Worm (Caenorhabditis elegans) whole organism, L2 larva: ENCODE data around the gene lido-9.
"Not testable (repeated sequence)": the region's sequence is repeated elsewhere in the genome, so short reads cannot be mapped to it uniquely, and the experiment has no call there.

Experiments used
- C34F6.9 ChIP-seq: fragments of 150-350 bp; optimal IDR thresholded peaks from 2 replicates; lab custom pipeline; 2014; ENCODE audit warnings: missing biosample characterization, missing genetic modification characterization
- F13H6.1 ChIP-seq: sonication (generic microtip); optimal IDR thresholded peaks from 2 replicates; lab custom pipeline; 2016; ENCODE audit warnings: missing genetic modification characterization, missing compliant biosample characterization
- R02D3.7 ChIP-seq: fragments of 150-350 bp; optimal IDR thresholded peaks from 2 replicates; lab custom pipeline; 2014; ENCODE audit warnings: missing biosample characterization, missing genetic modification characterization
- ZK546.5 ChIP-seq: sonication (generic microtip); optimal IDR thresholded peaks from 2 replicates; lab custom pipeline; 2017; ENCODE audit warnings: missing biosample characterization, missing genetic modification characterization
- alr-1 ChIP-seq: fragments of 150-350 bp; optimal IDR thresholded peaks from 2 replicates; lab custom pipeline; 2014; ENCODE audit warnings: missing biosample characterization, missing genetic modification characterization
- aly-2 ChIP-seq: fragments of 150-350 bp; optimal IDR thresholded peaks from 2 replicates; lab custom pipeline; 2014; ENCODE audit warnings: missing biosample characterization, missing genetic modification characterization
- ama-1 ChIP-seq: fragments of 150-350 bp; optimal IDR thresholded peaks from 2 replicates; lab custom pipeline; 2018; ENCODE audit warnings: inconsistent platforms
- blmp-1 ChIP-seq: sonication (generic microtip); optimal IDR thresholded peaks from 2 replicates; lab custom pipeline; 2017; ENCODE audit warnings: missing genetic modification characterization, mild to moderate bottlenecking, missing compliant biosample characterization, antibody characterized with exemption, moderate library complexity; ENCODE audit not compliant: insufficient read depth
- ceh-16 ChIP-seq: fragments of 150-350 bp; optimal IDR thresholded peaks from 2 replicates; lab custom pipeline; 2014; ENCODE audit warnings: missing biosample characterization, missing genetic modification characterization
- crh-2 ChIP-seq: sonication (generic microtip); optimal IDR thresholded peaks from 2 replicates; lab custom pipeline; 2017; ENCODE audit warnings: missing biosample characterization, missing genetic modification characterization
- dmd-4 ChIP-seq: sonication (generic microtip); optimal IDR thresholded peaks from 2 replicates; lab custom pipeline; 2017; ENCODE audit warnings: missing biosample characterization, missing genetic modification characterization
- elt-1 ChIP-seq: fragments of 150-350 bp; optimal IDR thresholded peaks from 2 replicates; lab custom pipeline; 2014; ENCODE audit warnings: missing biosample characterization, missing genetic modification characterization
- elt-3 ChIP-seq: sonication (generic microtip); optimal IDR thresholded peaks from 2 replicates; lab custom pipeline; 2017; ENCODE audit warnings: missing biosample characterization, missing genetic modification characterization
- fos-1 ChIP-seq: fragments of 150-350 bp; optimal IDR thresholded peaks from 2 replicates; lab custom pipeline; 2014; ENCODE audit warnings: missing biosample characterization, missing genetic modification characterization
- gmeb-1 ChIP-seq: fragments of 150-350 bp; optimal IDR thresholded peaks from 2 replicates; lab custom pipeline; 2014; ENCODE audit warnings: missing biosample characterization, missing genetic modification characterization
- lin-11 ChIP-seq: fragments of 150-350 bp; sonication (generic microtip); optimal IDR thresholded peaks from 2 replicates; lab custom pipeline; 2014; ENCODE audit warnings: missing biosample characterization, missing genetic modification characterization, inconsistent platforms, mixed read lengths
- mab-5 ChIP-seq: fragments of 150-350 bp; optimal IDR thresholded peaks from 2 replicates; lab custom pipeline; 2014; ENCODE audit warnings: missing biosample characterization, missing genetic modification characterization
- mbf-1 ChIP-seq: sonication (generic microtip); optimal IDR thresholded peaks from 2 replicates; lab custom pipeline; 2017; ENCODE audit warnings: missing biosample characterization, missing genetic modification characterization
- mdl-1 ChIP-seq, 2 experiments: fragments of 150-350 bp in 1 of 2; sonication (generic microtip) in 1 of 2; optimal IDR thresholded peaks; 2 replicates each; lab custom pipeline; 2017; ENCODE audit warnings: missing biosample characterization in 2 of 2, missing genetic modification characterization in 2 of 2
- nhr-10 ChIP-seq: sonication (generic microtip); optimal IDR thresholded peaks from 2 replicates; lab custom pipeline; 2017; ENCODE audit warnings: missing biosample characterization, missing genetic modification characterization
- nhr-129 ChIP-seq: fragments of 150-350 bp; optimal IDR thresholded peaks from 2 replicates; lab custom pipeline; 2014; ENCODE audit warnings: missing biosample characterization, missing genetic modification characterization
- nhr-237 ChIP-seq: fragments of 150-350 bp; optimal IDR thresholded peaks from 2 replicates; lab custom pipeline; 2014; ENCODE audit warnings: missing biosample characterization, missing genetic modification characterization
- nhr-25 ChIP-seq: fragments of 150-350 bp; sonication (generic microtip); optimal IDR thresholded peaks from 3 replicates; lab custom pipeline; 2014; ENCODE audit warnings: missing biosample characterization, missing genetic modification characterization
- nhr-6 ChIP-seq: fragments of 150-350 bp; optimal IDR thresholded peaks from 2 replicates; lab custom pipeline; 2014; ENCODE audit warnings: missing biosample characterization, missing genetic modification characterization
- nhr-77 ChIP-seq: fragments of 150-350 bp; optimal IDR thresholded peaks from 2 replicates; lab custom pipeline; 2014; ENCODE audit warnings: missing biosample characterization, missing genetic modification characterization
- peb-1 ChIP-seq: fragments of 150-350 bp; optimal IDR thresholded peaks from 2 replicates; lab custom pipeline; 2014; ENCODE audit warnings: missing biosample characterization, missing genetic modification characterization
- sem-4 ChIP-seq: fragments of 150-350 bp; optimal IDR thresholded peaks from 2 replicates; lab custom pipeline; 2014; ENCODE audit warnings: missing biosample characterization, missing genetic modification reagents, missing genetic modification characterization
- skn-1 ChIP-seq: sonication (generic microtip); optimal IDR thresholded peaks from 2 replicates; lab custom pipeline; 2017; ENCODE audit warnings: missing biosample characterization, missing genetic modification characterization
- sma-3 ChIP-seq: sonication (generic microtip); optimal IDR thresholded peaks from 2 replicates; lab custom pipeline; 2016; ENCODE audit warnings: missing genetic modification reagents, missing genetic modification characterization, missing compliant biosample characterization
- sma-9 ChIP-seq, 2 experiments: fragments of 150-350 bp in 1 of 2; sonication (generic microtip) in 1 of 2; optimal IDR thresholded peaks; 2 replicates each; lab custom pipeline; 2014 to 2016; ENCODE audit warnings: missing genetic modification characterization in 2 of 2, mild to moderate bottlenecking in 1 of 2, missing biosample characterization in 1 of 2, missing compliant biosample characterization in 1 of 2, missing genetic modification reagents in 1 of 2, moderate library complexity in 1 of 2
- snpc-4 ChIP-seq: fragments of 150-350 bp; optimal IDR thresholded peaks from 2 replicates; lab custom pipeline; 2014; ENCODE audit warnings: missing biosample characterization, missing genetic modification characterization
- unc-39 ChIP-seq: fragments of 150-350 bp; optimal IDR thresholded peaks from 2 replicates; lab custom pipeline; 2014; ENCODE audit warnings: missing biosample characterization, missing genetic modification characterization
- unc-62 ChIP-seq: fragments of 150-350 bp; optimal IDR thresholded peaks from 2 replicates; lab custom pipeline; 2014; ENCODE audit warnings: missing biosample characterization, missing genetic modification reagents, missing genetic modification characterization
- zag-1 ChIP-seq: fragments of 150-350 bp; optimal IDR thresholded peaks from 2 replicates; lab custom pipeline; 2014; ENCODE audit warnings: missing biosample characterization, missing genetic modification characterization
- ztf-1 ChIP-seq: fragments of 200-800 bp; sonication (Bioruptor generic); conservative IDR thresholded peaks from 2 replicates; pipeline ENCODE4 v1.3.6; 2022; ENCODE audit warnings: missing genetic modification characterization, missing compliant biosample characterization
- ztf-11 ChIP-seq: sonication (generic microtip); optimal IDR thresholded peaks from 2 replicates; lab custom pipeline; 2017; ENCODE audit warnings: missing biosample characterization, missing genetic modification characterization
- ztf-4 ChIP-seq: fragments of 150-350 bp; optimal IDR thresholded peaks from 2 replicates; lab custom pipeline; 2014; ENCODE audit warnings: missing biosample characterization, missing genetic modification characterization

lido-9 gene

DNA sequence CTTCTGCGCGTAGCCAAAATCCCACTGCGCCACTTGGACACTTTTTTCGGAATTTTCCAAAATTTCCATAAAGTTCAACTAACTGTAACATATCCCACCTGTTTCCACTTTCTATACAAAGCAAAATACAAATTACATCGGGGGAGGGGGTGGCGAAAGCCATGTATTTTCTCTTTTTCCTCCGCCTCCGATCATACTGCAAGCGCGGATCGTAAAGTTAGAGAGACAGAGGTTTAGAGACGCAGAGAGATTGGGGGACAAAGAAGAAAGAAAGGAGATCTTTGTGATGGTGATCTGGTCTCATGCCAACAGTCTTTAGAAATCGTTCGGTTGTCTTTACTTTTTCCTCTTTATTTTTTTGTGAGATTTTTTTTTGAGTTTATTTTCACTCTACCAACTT, 27.7 kb downstream of the lido-9 start:
- TF ChIP-seq mab-5: no peak
- TF ChIP-seq nhr-25 (tag; lab: Kevin White, UChicago): peak; percentile 17
- TF ChIP-seq snpc-4: no peak
- no peak for TF ChIP-seq sma-9 (GFP tag; optimal IDR thresholded peaks at IDR 0.05; lab: Kevin White, UChicago)
- TF ChIP-seq sma-9 (tag; optimal IDR thresholded peaks at IDR 0.05; lab: Kevin White, UChicago): no peak
- no peak for TF ChIP-seq fos-1 (tag; lab: Kevin White, UChicago)
- no peak for TF ChIP-seq sem-4 (tag; lab: Kevin White, UChicago)
- no peak for TF ChIP-seq R02D3.7 (tag; lab: Kevin White, UChicago)
- TF ChIP-seq blmp-1 (tag; lab: Kevin White, UChicago): peak; percentile 6
- no peak for TF ChIP-seq ama-1 (lab: Kevin White, UChicago)
- TF ChIP-seq mdl-1 (tag; optimal IDR thresholded peaks at IDR 0.05; lab: Kevin White, UChicago): no peak
- no peak for TF ChIP-seq alr-1 (tag; lab: Kevin White, UChicago)
- TF ChIP-seq dmd-4 (tag; lab: Kevin White, UChicago): no peak
- no peak for TF ChIP-seq ceh-16 (tag; lab: Kevin White, UChicago)
- no peak for TF ChIP-seq nhr-77
- TF ChIP-seq ztf-4 (tag; lab: Kevin White, UChicago): no peak
- no peak for TF ChIP-seq C34F6.9

ce11 chrII:3030416-3030815, 29.8 kb downstream of the lido-9 start:
- no peak for TF ChIP-seq zag-1 (tag; lab: Kevin White, UChicago)
- no peak for TF ChIP-seq ztf-11 (tag; lab: Kevin White, UChicago)
- TF ChIP-seq blmp-1 (tag; lab: Kevin White, UChicago): peak; percentile 65

- not testable (repeated sequence) for TF ChIP-seq sma-3 (GFP tag; lab: Kevin White, UChicago); aly-2 (tag; lab: Kevin White, UChicago); ama-1 (lab: Kevin White, UChicago)
- TF ChIP-seq, all 48 proteins: peak for 0; not testable (repeated sequence) for 48
Observed at ce11 chrII:3032480-3032879, 31.9 kb downstream of the lido-9 start, which contains the start of gene B0454.6. B0454.6 (plus strand) TSS chrII:3032780.

DNA sequence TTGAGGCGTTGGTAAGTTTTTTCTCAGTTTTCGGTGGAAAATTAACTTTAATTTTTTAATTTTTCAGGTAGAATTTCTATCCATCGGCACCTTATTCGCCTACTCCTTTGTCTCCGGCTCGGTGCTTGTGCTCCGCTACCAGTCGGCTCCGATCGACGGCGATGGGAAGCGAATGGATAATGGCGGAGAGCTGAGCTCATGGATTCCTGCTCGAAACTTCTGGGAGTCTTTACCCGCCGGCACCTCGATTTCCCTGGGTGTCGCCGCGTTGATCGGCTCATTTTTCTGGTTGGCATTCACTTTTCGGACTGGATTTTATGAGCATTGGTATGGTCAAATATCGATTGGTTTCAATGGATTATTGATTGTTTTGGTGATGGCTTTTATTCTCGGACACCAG, 34.3 kb downstream of the lido-9 start:
- TF ChIP-seq fos-1 (tag; lab: Kevin White, UChicago) (no peak), sma-3 (GFP tag; lab: Kevin White, UChicago) (no peak), elt-3 (tag; lab: Kevin White, UChicago) (no peak), F13H6.1 (tag; lab: Kevin White, UChicago) (no peak), R02D3.7 (tag; lab: Kevin White, UChicago) (no peak), elt-1 (tag; lab: Kevin White, UChicago) (no peak), peb-1 (tag; lab: Kevin White, UChicago) (no peak), nhr-6 (no peak), ztf-4 (tag; lab: Kevin White, UChicago) (no peak), sem-4 (tag; lab: Kevin White, UChicago) (no peak), ama-1 (lab: Kevin White, UChicago) (no peak), mbf-1 (tag; lab: Kevin White, UChicago) (no peak), nhr-129 (tag; lab: Kevin White, UChicago) (no peak), skn-1 (tag; lab: Kevin White, UChicago) (no peak), nhr-237 (tag; lab: Kevin White, UChicago) (no peak), zag-1 (tag; lab: Kevin White, UChicago) (no peak), sma-9 (GFP tag; optimal IDR thresholded peaks at IDR 0.05; lab: Kevin White, UChicago) (no peak), sma-9 (tag; optimal IDR thresholded peaks at IDR 0.05; lab: Kevin White, UChicago) (no peak)

DNA sequence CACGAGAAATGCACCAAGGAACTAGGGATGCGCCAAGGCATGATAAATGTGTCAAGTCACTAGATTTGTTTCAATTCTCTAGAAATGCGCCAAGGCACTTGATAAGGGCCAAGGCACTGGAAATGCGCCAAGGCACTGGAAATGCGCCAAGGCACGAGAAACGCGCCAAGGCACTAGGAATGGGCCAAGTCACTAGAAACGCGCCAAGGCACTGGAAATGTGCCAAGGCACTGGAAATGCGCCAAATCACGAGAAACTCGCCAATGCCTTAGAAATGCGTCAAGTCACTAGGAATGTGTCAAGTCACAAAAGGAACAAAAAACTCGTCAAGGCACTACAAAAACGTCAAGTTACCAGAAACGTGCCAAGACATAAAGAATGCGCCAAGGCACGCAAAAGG, 35.8 kb downstream of the lido-9 start:
- TF ChIP-seq fos-1 (tag; lab: Kevin White, UChicago) (no peak), gmeb-1 (tag; lab: Kevin White, UChicago) (no peak), nhr-10 (tag; lab: Kevin White, UChicago) (no peak), dmd-4 (tag; lab: Kevin White, UChicago) (no peak), skn-1 (tag; lab: Kevin White, UChicago) (no peak), aly-2 (tag; lab: Kevin White, UChicago) (no peak), snpc-4 (no peak)

- TF ChIP-seq gmeb-1 (tag; lab: Kevin White, UChicago) (no peak), ama-1 (lab: Kevin White, UChicago) (no peak), sem-4 (tag; lab: Kevin White, UChicago) (no peak), blmp-1 (tag; lab: Kevin White, UChicago) (no peak), R02D3.7 (tag; lab: Kevin White, UChicago) (no peak), ceh-16 (tag; lab: Kevin White, UChicago) (no peak), ztf-1 (GFP tag; lab: Robert Waterston, UW) (no peak), mbf-1 (tag; lab: Kevin White, UChicago) (no peak), crh-2 (tag; lab: Kevin White, UChicago) (no peak), sma-9 (GFP tag; optimal IDR thresholded peaks at IDR 0.05; lab: Kevin White, UChicago) (no peak), sma-9 (tag; optimal IDR thresholded peaks at IDR 0.05; lab: Kevin White, UChicago) (no peak), C34F6.9 (no peak), unc-62 (no peak), ZK546.5 (tag; lab: Kevin White, UChicago) (no peak), nhr-77 (no peak), mdl-1 (tag; optimal IDR thresholded peaks at IDR 0.05; lab: Kevin White, UChicago) (no peak), alr-1 (tag; lab: Kevin White, UChicago) (no peak), lin-11 (tag; lab: Kevin White, UChicago) (no peak), elt-3 (tag; lab: Kevin White, UChicago) (no peak), unc-39 (tag; lab: Kevin White, UChicago) (no peak), skn-1 (tag; lab: Kevin White, UChicago) (no peak)
Observed at ce11 chrII:3038453-3038909, 37.9 kb downstream of the lido-9 start, which contains the start of the genes B0454.26 and B0454.5. B0454.26 (minus strand) TSS chrII:3038553. B0454.5 (plus strand) TSS chrII:3038859.
